Worm (Caenorhabditis elegans): ENCODE measurements around the gene R02E4.1.

DNA sequence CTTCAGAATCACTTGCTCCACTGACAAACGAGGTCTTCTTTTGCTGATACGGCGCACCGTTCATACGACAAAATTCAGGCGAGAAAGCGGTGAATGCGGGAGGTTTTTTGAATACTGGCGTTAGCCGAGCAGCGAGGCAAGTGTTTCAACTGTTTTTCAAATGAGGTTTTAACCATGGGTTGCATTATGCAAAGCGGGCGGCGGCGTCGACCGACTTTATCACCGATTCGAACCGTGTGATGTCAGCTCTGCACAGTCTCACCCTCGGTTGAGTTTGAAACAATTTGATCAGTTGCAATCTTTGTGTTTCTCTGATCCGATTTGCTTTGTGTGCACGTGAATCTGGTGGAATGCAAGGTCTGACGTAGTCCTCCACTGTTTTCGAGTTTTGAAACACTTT is 3.9 kb downstream of the R02E4.1 start, which contains the start of gene clh-4:
- TF ChIP-seq nhr-237 (tag; optimal IDR thresholded peaks at IDR 0.05) (no peak), snpc-4 (tag; optimal IDR thresholded peaks at IDR 0.05) (no peak), ztf-11 (tag; optimal IDR thresholded peaks at IDR 0.05) (no peak), lin-13 (GFP tag; optimal IDR thresholded peaks at IDR 0.05) (no peak), fkh-8 (tag; optimal IDR thresholded peaks at IDR 0.05) (no peak), unc-62 (GFP tag; optimal IDR thresholded peaks at IDR 0.05) (no peak), aly-2 (tag; optimal IDR thresholded peaks at IDR 0.05) (no peak), mef-2 (tag; optimal IDR thresholded peaks at IDR 0.05) (no peak), fkh-10 (GFP tag; optimal IDR thresholded peaks at IDR 0.05) (no peak), nhr-76 (tag; optimal IDR thresholded peaks at IDR 0.05) (no peak), mdl-1 (tag; optimal IDR thresholded peaks at IDR 0.05) (no peak)
